Worm (Caenorhabditis elegans) whole organism, L1 larva: ENCODE measurements around the gene rpt-3.
A peak's percentile ranks its signal among the peaks of the same experiment; 100 is the strongest.

Experiments
- C04F5.9 ChIP-seq: sonication (generic microtip); optimal IDR thresholded peaks from 2 replicates; lab custom pipeline; 2016; ENCODE audit warnings: missing genetic modification characterization, missing compliant biosample characterization
- C34B4.2 ChIP-seq: sonication (generic microtip); optimal IDR thresholded peaks from 2 replicates; lab custom pipeline; 2017; ENCODE audit warnings: mild to moderate bottlenecking, missing genetic modification characterization, missing compliant biosample characterization
- alr-1 ChIP-seq: fragments of 200-800 bp; sonication (Bioruptor generic); optimal IDR thresholded peaks from 2 replicates; lab custom pipeline; 2018; ENCODE audit warnings: borderline replicate concordance, mild to moderate bottlenecking, missing genetic modification characterization, missing compliant biosample characterization
- aly-2 ChIP-seq: fragments of 150-350 bp; optimal IDR thresholded peaks from 2 replicates; lab custom pipeline; 2014; ENCODE audit warnings: missing biosample characterization, missing genetic modification characterization
- blmp-1 ChIP-seq: fragments of 150-350 bp; optimal IDR thresholded peaks from 2 replicates; lab custom pipeline; 2014; ENCODE audit warnings: missing biosample characterization, missing genetic modification characterization
- ceh-63 ChIP-seq: fragments of 200-800 bp; sonication (Bioruptor generic); optimal IDR thresholded peaks from 2 replicates; lab custom pipeline; 2018; ENCODE audit warnings: mild to moderate bottlenecking, missing genetic modification characterization, missing compliant biosample characterization
- ceh-88 ChIP-seq: fragments of 200-800 bp; sonication (Bioruptor generic); IDR thresholded peaks from 2 replicates; pipeline ENCODE4 v1.3.6; 2022; ENCODE audit warnings: missing genetic modification characterization, missing compliant biosample characterization
- ces-1 ChIP-seq: fragments of 150-350 bp; optimal IDR thresholded peaks from 2 replicates; lab custom pipeline; 2014; ENCODE audit warnings: missing biosample characterization, missing genetic modification reagents, missing genetic modification characterization
- dsc-1 ChIP-seq: sonication (generic microtip); optimal IDR thresholded peaks from 2 replicates; lab custom pipeline; 2016; ENCODE audit warnings: mild to moderate bottlenecking, missing genetic modification characterization, missing compliant biosample characterization
- efl-1 ChIP-seq, 4 experiments: fragments of 150-350 bp; optimal IDR thresholded peaks in 3 of 4; peaks in 1 of 4; 1 replicate in 1 of 4; 2 replicates in 3 of 4; lab custom pipeline; 2014; ENCODE audit warnings: missing biosample characterization in 2 of 4, missing genetic modification characterization in 2 of 4, missing genetic modification reagents in 2 of 4
- efl-3 ChIP-seq: fragments of 200-800 bp; sonication (Bioruptor generic); optimal IDR thresholded peaks from 2 replicates; lab custom pipeline; 2018; ENCODE audit warnings: mild to moderate bottlenecking, missing genetic modification characterization, missing compliant biosample characterization
- egl-27 ChIP-seq, 2 experiments: fragments of 150-350 bp in 1 of 2; sonication (generic microtip); optimal IDR thresholded peaks; 3 replicates each; lab custom pipeline; 2017 to 2018; ENCODE audit warnings: missing biosample characterization in 2 of 2, missing genetic modification characterization in 2 of 2, missing genetic modification reagents in 2 of 2
- elt-2 ChIP-seq: sonication (generic microtip); optimal IDR thresholded peaks from 2 replicates; lab custom pipeline; 2016; ENCODE audit warnings: missing genetic modification characterization, mild to moderate bottlenecking, inconsistent platforms, missing compliant biosample characterization, missing genetic modification reagents
- elt-3 ChIP-seq, 6 experiments: fragments of 150-350 bp in 1 of 6; sonication (generic microtip); optimal IDR thresholded peaks; 2 replicates each; lab custom pipeline; 2017 to 2018; ENCODE audit warnings: missing biosample characterization in 6 of 6, missing genetic modification characterization in 6 of 6, inconsistent platforms in 1 of 6
- fkh-10 ChIP-seq: sonication (generic microtip); optimal IDR thresholded peaks from 2 replicates; lab custom pipeline; 2017; ENCODE audit warnings: missing biosample characterization, missing genetic modification reagents, missing genetic modification characterization
- fkh-4 ChIP-seq: sonication (generic microtip); optimal IDR thresholded peaks from 2 replicates; lab custom pipeline; 2016; ENCODE audit warnings: missing compliant biosample characterization, missing genetic modification characterization, borderline replicate concordance
- fos-1 ChIP-seq: fragments of 150-350 bp; optimal IDR thresholded peaks from 2 replicates; lab custom pipeline; 2014; ENCODE audit warnings: missing biosample characterization, missing genetic modification characterization
- grh-1 ChIP-seq: fragments of 200-800 bp; sonication (Bioruptor generic); IDR thresholded peaks from 2 replicates; pipeline ENCODE4 v1.3.6; 2022; ENCODE audit warnings: missing genetic modification reagents, missing genetic modification characterization, missing compliant biosample characterization
- hlh-17 ChIP-seq: fragments of 200-800 bp; sonication (Bioruptor generic); optimal IDR thresholded peaks from 2 replicates; lab custom pipeline; 2018; ENCODE audit warnings: missing genetic modification characterization, mild to moderate bottlenecking, missing compliant biosample characterization, moderate library complexity, borderline replicate concordance
- lin-13 ChIP-seq: fragments of 150-350 bp; optimal IDR thresholded peaks from 2 replicates; lab custom pipeline; 2014; ENCODE audit warnings: missing biosample characterization, missing genetic modification reagents, missing genetic modification characterization
- lin-15B ChIP-seq: fragments of 150-350 bp; sonication (generic microtip); optimal IDR thresholded peaks from 3 replicates; lab custom pipeline; 2014; ENCODE audit warnings: missing biosample characterization, missing genetic modification characterization
- lin-35 ChIP-seq, 2 experiments: fragments of 150-350 bp; optimal IDR thresholded peaks; 2 replicates each; lab custom pipeline; 2014; ENCODE audit warnings: missing biosample characterization in 2 of 2, missing genetic modification characterization in 2 of 2, missing genetic modification reagents in 2 of 2
- mab-9 ChIP-seq: fragments of 200-800 bp; sonication (Bioruptor generic); IDR thresholded peaks from 2 replicates; pipeline ENCODE4 v1.3.6; 2022; ENCODE audit warnings: missing genetic modification reagents, missing genetic modification characterization, missing compliant biosample characterization
- mef-2 ChIP-seq: fragments of 150-350 bp; optimal IDR thresholded peaks from 2 replicates; lab custom pipeline; 2014; ENCODE audit warnings: missing biosample characterization, missing genetic modification characterization
- nhr-11 ChIP-seq: fragments of 150-350 bp; optimal IDR thresholded peaks from 2 replicates; lab custom pipeline; 2014; ENCODE audit warnings: missing biosample characterization, missing genetic modification characterization
- nhr-12 ChIP-seq: sonication (generic microtip); optimal IDR thresholded peaks from 2 replicates; lab custom pipeline; 2017; ENCODE audit warnings: missing biosample characterization, missing genetic modification characterization
- nhr-20 ChIP-seq: sonication (generic microtip); optimal IDR thresholded peaks from 2 replicates; lab custom pipeline; 2016; ENCODE audit warnings: mild to moderate bottlenecking, missing genetic modification characterization, missing compliant biosample characterization
- nhr-71 ChIP-seq: sonication (generic microtip); optimal IDR thresholded peaks from 2 replicates; lab custom pipeline; 2016; ENCODE audit warnings: mild to moderate bottlenecking, missing genetic modification characterization, moderate library complexity, missing compliant biosample characterization
- nhr-76 ChIP-seq: sonication (generic microtip); optimal IDR thresholded peaks from 2 replicates; lab custom pipeline; 2017; ENCODE audit warnings: missing biosample characterization, missing genetic modification characterization
- nhr-90 ChIP-seq: sonication (generic microtip); optimal IDR thresholded peaks from 2 replicates; lab custom pipeline; 2016; ENCODE audit warnings: mild to moderate bottlenecking, missing genetic modification characterization, missing compliant biosample characterization; ENCODE audit not compliant: poor library complexity
- pqm-1 ChIP-seq: sonication (generic microtip); optimal IDR thresholded peaks from 3 replicates; lab custom pipeline; 2017; ENCODE audit warnings: missing biosample characterization, missing genetic modification characterization
- rnt-1 ChIP-seq: sonication (generic microtip); optimal IDR thresholded peaks from 2 replicates; lab custom pipeline; 2016; ENCODE audit warnings: mild to moderate bottlenecking, missing genetic modification characterization, moderate library complexity, missing compliant biosample characterization
- skn-1 ChIP-seq: fragments of 150-350 bp; optimal IDR thresholded peaks from 2 replicates; lab custom pipeline; 2014; ENCODE audit warnings: missing biosample characterization, missing genetic modification characterization
- snu-23 ChIP-seq: sonication (generic microtip); optimal IDR thresholded peaks from 2 replicates; lab custom pipeline; 2016; ENCODE audit warnings: missing genetic modification characterization, missing compliant biosample characterization
- sox-4 ChIP-seq: sonication (generic microtip); optimal IDR thresholded peaks from 2 replicates; lab custom pipeline; 2016; ENCODE audit warnings: missing genetic modification characterization, missing compliant biosample characterization
- sptf-1 ChIP-seq: fragments of 150-350 bp; optimal IDR thresholded peaks from 2 replicates; lab custom pipeline; 2014; ENCODE audit warnings: missing biosample characterization, missing genetic modification characterization
- swsn-7 ChIP-seq: sonication (generic microtip); optimal IDR thresholded peaks from 2 replicates; lab custom pipeline; 2016; ENCODE audit warnings: missing genetic modification characterization, missing compliant biosample characterization
- tbx-2 ChIP-seq: sonication (generic microtip); optimal IDR thresholded peaks from 2 replicates; lab custom pipeline; 2016; ENCODE audit warnings: missing genetic modification characterization, missing compliant biosample characterization
- unc-130 ChIP-seq: fragments of 150-350 bp; optimal IDR thresholded peaks from 2 replicates; lab custom pipeline; 2017; ENCODE audit warnings: missing biosample characterization, missing genetic modification characterization, inconsistent platforms
- unc-30 ChIP-seq: sonication (generic microtip); optimal IDR thresholded peaks from 2 replicates; lab custom pipeline; 2017; ENCODE audit warnings: missing biosample characterization, missing genetic modification characterization
- unc-86 ChIP-seq: sonication (generic microtip); optimal IDR thresholded peaks from 2 replicates; lab custom pipeline; 2016; ENCODE audit warnings: missing genetic modification characterization, missing compliant biosample characterization
- unc-98 ChIP-seq: fragments of 200-800 bp; sonication (Bioruptor generic); IDR thresholded peaks from 2 replicates; pipeline ENCODE4 v1.3.6; 2022; ENCODE audit warnings: missing genetic modification characterization, missing compliant biosample characterization
- vab-15 ChIP-seq: sonication (generic microtip); optimal IDR thresholded peaks from 2 replicates; lab custom pipeline; 2017; ENCODE audit warnings: missing genotype, mild to moderate bottlenecking, missing genetic modification characterization, missing compliant biosample characterization
- xbp-1 ChIP-seq: sonication (generic microtip); optimal IDR thresholded peaks from 2 replicates; lab custom pipeline; 2016; ENCODE audit warnings: missing genetic modification characterization, missing compliant biosample characterization
- zag-1 ChIP-seq: fragments of 150-350 bp; optimal IDR thresholded peaks from 2 replicates; lab custom pipeline; 2014; ENCODE audit warnings: missing biosample characterization, missing genetic modification characterization
- ztf-11 ChIP-seq, 2 experiments: sonication (generic microtip); optimal IDR thresholded peaks; 2 replicates each; lab custom pipeline; 2016 to 2017; ENCODE audit warnings: missing genetic modification characterization in 2 of 2, missing biosample characterization in 1 of 2, missing compliant biosample characterization in 1 of 2
- ztf-4 ChIP-seq: fragments of 150-350 bp; optimal IDR thresholded peaks from 2 replicates; lab custom pipeline; 2014; ENCODE audit warnings: missing biosample characterization, missing genetic modification characterization

Gene rpt-3

ce11 chrIII:6462610-6463009 is 27.0 kb upstream of the rpt-3 start, which contains the start of gene T26A5.8 (continued):
- no peak for TF ChIP-seq lin-15B (tag; lab: Kevin White, UChicago)
- TF ChIP-seq ztf-4 = peak; percentile 66
- TF ChIP-seq nhr-76 (tag; lab: Kevin White, UChicago) = no peak
- TF ChIP-seq unc-30 (tag; lab: Kevin White, UChicago) = no peak
- TF ChIP-seq mef-2 (tag; lab: Kevin White, UChicago) = no peak
- no peak for TF ChIP-seq ceh-63 (GFP tag; lab: Kevin White, UChicago)
- no peak for TF ChIP-seq fos-1 (tag; lab: Kevin White, UChicago)
- no peak for TF ChIP-seq sox-4 (tag; lab: Kevin White, UChicago)
- peak; percentile 56 for TF ChIP-seq nhr-71
- no peak for TF ChIP-seq tbx-2
- TF ChIP-seq fkh-4 = no peak
- TF ChIP-seq unc-86 (tag; lab: Kevin White, UChicago) = no peak
- TF ChIP-seq aly-2 = no peak

ce11 chrIII:6463679-6464078 is 25.9 kb upstream of the rpt-3 start, which contains the start of gene dlc-1:
Gene dlc-1, minus strand, starts transcription at chrIII:6463779.
- TF ChIP-seq efl-1 (optimal IDR thresholded peaks at IDR 0.05; lab: Kevin White, UChicago) (no peak), efl-1 (GFP tag; optimal IDR thresholded peaks at IDR 0.05 in 1 of 2; lab: Kevin White, UChicago) (peak in 1 of 2 experiments; percentile 57), mef-2 (tag; lab: Kevin White, UChicago) (no peak), nhr-76 (tag; lab: Kevin White, UChicago) (no peak)
- TF ChIP-seq, all 84 proteins: peak for 1

ce11 chrIII:6464113-6464571 is 25.5 kb upstream of the rpt-3 start:
- TF ChIP-seq pqm-1 (tag; lab: Kevin White, UChicago) = peak; percentile 86
- TF ChIP-seq C34B4.2 (tag; lab: Kevin White, UChicago) = peak; percentile 11
- TF ChIP-seq blmp-1 (tag; lab: Kevin White, UChicago) = peak; percentile 82
- TF ChIP-seq lin-15B (tag; lab: Kevin White, UChicago) = peak; percentile 69
- TF ChIP-seq nhr-76 (tag; lab: Kevin White, UChicago) = no peak
- peak; percentile 82 for TF ChIP-seq xbp-1 (tag; lab: Kevin White, UChicago)
- no peak for TF ChIP-seq alr-1
- TF ChIP-seq zag-1 = no peak
- peak; percentile 58 for TF ChIP-seq grh-1 (GFP tag; lab: Robert Waterston, UW)
- peak; percentile 85 for TF ChIP-seq lin-13 (GFP tag; lab: Kevin White, UChicago)
- TF ChIP-seq nhr-20 (tag; lab: Kevin White, UChicago) = peak; percentile 90
- TF ChIP-seq mef-2 (tag; lab: Kevin White, UChicago) = peak; percentile 73
- peak; percentile 82 for TF ChIP-seq rnt-1 (tag; lab: Kevin White, UChicago)
- TF ChIP-seq unc-130 (tag; lab: Kevin White, UChicago) = peak; percentile 68
- TF ChIP-seq unc-30 (tag; lab: Kevin White, UChicago) = no peak
- TF ChIP-seq unc-98 = peak; percentile 42; the same call in 1 of the 2 replicates
- peak; percentile 71 for TF ChIP-seq mab-9 (GFP tag; lab: Robert Waterston, UW)
- peak; percentile 1 for TF ChIP-seq efl-3 (GFP tag; lab: Kevin White, UChicago)
- peak; percentile 84 for TF ChIP-seq nhr-90
- TF ChIP-seq swsn-7 (tag; lab: Kevin White, UChicago) = peak; percentile 91
- peak; percentile 64 for TF ChIP-seq unc-86 (tag; lab: Kevin White, UChicago)
- peak; percentile 93 for TF ChIP-seq snu-23 (GFP tag; lab: Kevin White, UChicago)
- no peak for TF ChIP-seq nhr-11 (tag; lab: Kevin White, UChicago)
- TF ChIP-seq elt-2 = peak; percentile 96
- TF ChIP-seq ztf-4 = peak; percentile 82
- peak; percentile 57 for TF ChIP-seq fkh-10 (GFP tag; lab: Kevin White, UChicago)
- TF ChIP-seq sptf-1 (tag; lab: Kevin White, UChicago) = no peak
- TF ChIP-seq dsc-1 = peak; percentile 85
- TF ChIP-seq ztf-11 (tag; optimal IDR thresholded peaks at IDR 0.05; lab: Kevin White, UChicago) = peak in 1 of 2 experiments; percentile 66
- no peak for TF ChIP-seq ces-1 (GFP tag; lab: Kevin White, UChicago)
- TF ChIP-seq hlh-17 = no peak
- TF ChIP-seq ceh-63 (GFP tag; lab: Kevin White, UChicago) = no peak
- TF ChIP-seq skn-1 (tag; lab: Kevin White, UChicago) = peak; percentile 86
- TF ChIP-seq C04F5.9 (tag; lab: Kevin White, UChicago) = peak; percentile 11
- TF ChIP-seq elt-3 (tag; optimal IDR thresholded peaks at IDR 0.05; lab: Kevin White, UChicago) = peak in 2 of 6 experiments; percentile 21 to 53
- no peak for TF ChIP-seq egl-27 (tag; optimal IDR thresholded peaks at IDR 0.05; lab: Kevin White, UChicago)
- peak; percentile 79 to 83 for TF ChIP-seq lin-35 (GFP tag; optimal IDR thresholded peaks at IDR 0.05; lab: Kevin White, UChicago)
- TF ChIP-seq nhr-12 (tag; lab: Kevin White, UChicago) = no peak
- peak; percentile 15 for TF ChIP-seq fkh-4
- peak; percentile 76 for TF ChIP-seq ceh-88
- no peak for TF ChIP-seq vab-15 (tag; lab: Kevin White, UChicago)
